Worm (Caenorhabditis elegans): ENCODE data around the gene daf-37.

DNA sequence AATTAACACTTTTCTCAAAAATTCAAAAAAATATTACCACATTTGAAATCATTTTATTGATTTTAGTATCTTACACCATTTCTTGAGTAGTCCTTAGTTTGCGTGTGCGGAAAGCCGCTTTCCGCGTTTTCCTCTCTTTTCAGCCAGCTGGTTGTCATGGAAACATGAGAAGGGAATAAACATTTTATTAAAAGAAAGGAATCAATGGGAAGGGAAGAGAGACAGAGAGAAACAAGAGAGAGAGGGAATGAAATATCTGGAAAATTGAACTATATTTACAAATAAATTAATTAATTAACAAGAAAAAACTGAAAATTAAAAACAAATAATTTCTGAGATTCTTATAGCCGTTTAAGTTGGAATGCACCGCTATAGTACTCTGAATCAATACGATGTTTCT is 11.3 kb upstream of the daf-37 start, which contains the start of gene mks-2:
- TF ChIP-seq snpc-4 (tag; optimal IDR thresholded peaks at IDR 0.05) (no peak), ztf-11 (tag; optimal IDR thresholded peaks at IDR 0.05) (no peak), pha-4 (GFP tag; IDR thresholded peaks at IDR 0.05) (no peak), pha-4 (tag; optimal IDR thresholded peaks at IDR 0.05) (no peak), egl-43 (GFP tag; IDR thresholded peaks at IDR 0.05) (no peak), skn-1 (tag; optimal IDR thresholded peaks at IDR 0.05) (no peak), nhr-41 (GFP tag; IDR thresholded peaks at IDR 0.05) (no peak), nhr-11 (tag; optimal IDR thresholded peaks at IDR 0.05) (no peak), unc-62 (GFP tag; optimal IDR thresholded peaks at IDR 0.05 in 1 of 2) (no peak), unc-62 (tag; optimal IDR thresholded peaks at IDR 0.05) (no peak), lin-38 (GFP tag; IDR thresholded peaks at IDR 0.05) (no peak), tra-1 (GFP tag; IDR thresholded peaks at IDR 0.05) (no peak), nhr-77 (tag; optimal IDR thresholded peaks at IDR 0.05) (no peak), R02D3.7 (tag; optimal IDR thresholded peaks at IDR 0.05) (no peak), ceh-82 (tag; optimal IDR thresholded peaks at IDR 0.05) (no peak), nhr-237 (tag; optimal IDR thresholded peaks at IDR 0.05) (no peak)
